Worm (Caenorhabditis elegans): ENCODE measurements around the gene prp-38.

Gene prp-38

DNA sequence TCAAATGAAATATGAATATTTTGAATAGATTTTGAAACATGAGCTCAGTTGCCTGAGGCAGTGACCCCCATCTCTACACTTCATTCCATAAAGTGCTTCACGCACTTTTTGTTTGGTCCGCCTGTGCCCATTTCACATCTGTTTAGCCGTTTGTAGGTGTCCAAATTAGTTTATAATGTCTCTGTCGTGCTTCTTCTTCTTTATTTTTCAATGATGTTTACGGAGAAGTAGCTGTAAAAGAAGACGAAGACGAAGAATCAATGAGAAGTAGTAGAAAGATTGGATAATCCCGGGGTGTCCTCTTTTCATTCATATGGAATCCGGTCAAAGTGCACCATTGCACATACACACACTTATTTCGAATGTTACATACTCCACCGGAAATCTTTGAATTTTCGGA is 33.6 kb upstream of the prp-38 start:
- TF ChIP-seq ama-1 (optimal IDR thresholded peaks at IDR 0.05), result no peak
- no peak for TF ChIP-seq ztf-11 (tag; optimal IDR thresholded peaks at IDR 0.05)
- no peak for TF ChIP-seq ceh-16 (tag; optimal IDR thresholded peaks at IDR 0.05)
- no peak for TF ChIP-seq skn-1 (tag; optimal IDR thresholded peaks at IDR 0.05)
- TF ChIP-seq sea-2 (GFP tag; optimal IDR thresholded peaks at IDR 0.05), result no peak
- TF ChIP-seq nhr-237 (tag; optimal IDR thresholded peaks at IDR 0.05), result no peak
- TF ChIP-seq elt-1 (tag; optimal IDR thresholded peaks at IDR 0.05), result no peak

DNA sequence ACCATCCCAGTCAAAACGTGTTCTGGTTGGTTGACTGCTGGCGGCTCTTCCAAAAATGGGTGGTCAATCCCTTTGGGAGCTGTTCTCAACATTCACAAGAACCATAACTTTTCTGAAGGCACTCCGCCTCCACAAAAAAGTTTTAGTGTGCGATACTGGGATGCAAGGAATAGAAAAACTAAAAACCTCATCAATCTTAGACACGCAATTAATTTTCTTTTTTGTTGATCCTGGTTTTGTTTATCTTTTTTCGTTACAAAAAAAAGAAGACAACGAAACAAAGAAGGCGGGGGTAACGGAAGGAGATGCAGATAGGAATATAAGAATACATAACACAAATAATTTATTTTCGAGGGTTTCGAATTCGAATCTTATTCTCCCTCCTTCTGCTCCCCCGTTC is 32.4 kb upstream of the prp-38 start:
- TF ChIP-seq hmg-11 (tag; optimal IDR thresholded peaks at IDR 0.05), result no peak
- no peak for TF ChIP-seq nhr-28 (tag; optimal IDR thresholded peaks at IDR 0.05)
- TF ChIP-seq ceh-9 (tag; optimal IDR thresholded peaks at IDR 0.05), result no peak
- no peak for TF ChIP-seq elt-1 (tag; optimal IDR thresholded peaks at IDR 0.05)
- TF ChIP-seq lin-39 (tag; optimal IDR thresholded peaks at IDR 0.05), result peak; percentile 39
- TF ChIP-seq nhr-76 (tag; optimal IDR thresholded peaks at IDR 0.05), result no peak

DNA sequence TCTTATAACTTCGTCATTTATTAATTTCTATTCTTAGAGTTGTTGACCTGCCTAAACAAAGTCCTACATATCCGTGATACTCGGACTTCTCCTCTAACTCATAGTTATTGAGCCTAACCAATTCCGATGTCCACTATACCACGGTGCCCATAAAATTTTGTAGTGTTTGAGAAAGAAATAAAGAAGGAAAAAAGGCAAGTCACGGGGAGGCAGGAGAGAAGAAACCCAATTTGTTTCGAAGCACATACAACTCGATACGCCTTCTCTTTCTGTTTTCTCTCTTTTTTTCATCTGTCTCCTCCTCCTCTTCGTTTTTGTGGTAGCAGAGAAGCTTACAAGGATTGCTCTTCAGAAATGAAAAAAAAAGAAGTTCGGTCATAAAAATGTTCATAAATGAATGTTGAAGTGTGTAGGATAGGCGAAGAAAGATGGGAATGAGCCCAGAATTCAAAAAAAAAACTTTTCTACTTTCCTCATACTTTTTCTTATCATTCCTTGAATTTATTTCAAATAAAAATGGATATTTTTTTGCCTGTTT is 28.9 kb upstream of the prp-38 start:
- TF ChIP-seq nhr-237 (tag; optimal IDR thresholded peaks at IDR 0.05) (no peak), nfya-1 (tag; optimal IDR thresholded peaks at IDR 0.05; ENCODE audit: insufficient read depth) (peak; percentile 11), pha-4 (tag; optimal IDR thresholded peaks at IDR 0.05) (no peak), lin-39 (tag; optimal IDR thresholded peaks at IDR 0.05) (no peak), eor-1 (tag; optimal IDR thresholded peaks at IDR 0.05) (no peak), fos-1 (tag; optimal IDR thresholded peaks at IDR 0.05) (no peak), pqm-1 (tag; optimal IDR thresholded peaks at IDR 0.05) (no peak), nhr-43 (tag; optimal IDR thresholded peaks at IDR 0.05; ENCODE audit: poor library complexity, severe bottlenecking) (no peak), nhr-25 (tag; optimal IDR thresholded peaks at IDR 0.05) (no peak), egl-5 (tag; optimal IDR thresholded peaks at IDR 0.05) (peak; percentile 53), elt-3 (tag; optimal IDR thresholded peaks at IDR 0.05) (no peak), nhr-12 (tag; optimal IDR thresholded peaks at IDR 0.05) (no peak)

DNA sequence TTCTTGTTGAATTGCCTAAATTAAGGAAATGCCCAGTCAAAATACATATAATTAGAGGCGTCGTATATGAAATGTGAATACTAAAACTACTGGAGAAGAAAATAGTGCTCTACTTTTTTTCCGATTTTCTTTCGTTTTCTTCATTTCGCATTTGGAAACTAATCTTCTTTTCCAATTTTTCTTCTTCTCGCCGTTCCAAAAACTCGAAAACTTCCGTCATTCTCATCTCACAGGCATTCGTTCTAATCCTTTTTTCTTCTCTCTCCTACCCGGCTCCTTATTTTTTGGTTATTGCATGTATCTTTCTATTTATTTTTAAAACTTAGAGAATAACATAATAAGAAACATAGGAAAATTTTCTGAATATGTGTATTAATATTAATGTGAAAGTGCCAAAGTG is 27.0 kb upstream of the prp-38 start:
- TF ChIP-seq tbx-2 (tag; optimal IDR thresholded peaks at IDR 0.05) (no peak), eor-1 (tag; optimal IDR thresholded peaks at IDR 0.05) (no peak), pha-4 (tag; optimal IDR thresholded peaks at IDR 0.05) (no peak), ceh-82 (tag; optimal IDR thresholded peaks at IDR 0.05) (no peak), fkh-2 (tag; optimal IDR thresholded peaks at IDR 0.05) (no peak), aly-2 (tag; optimal IDR thresholded peaks at IDR 0.05) (no peak)

DNA sequence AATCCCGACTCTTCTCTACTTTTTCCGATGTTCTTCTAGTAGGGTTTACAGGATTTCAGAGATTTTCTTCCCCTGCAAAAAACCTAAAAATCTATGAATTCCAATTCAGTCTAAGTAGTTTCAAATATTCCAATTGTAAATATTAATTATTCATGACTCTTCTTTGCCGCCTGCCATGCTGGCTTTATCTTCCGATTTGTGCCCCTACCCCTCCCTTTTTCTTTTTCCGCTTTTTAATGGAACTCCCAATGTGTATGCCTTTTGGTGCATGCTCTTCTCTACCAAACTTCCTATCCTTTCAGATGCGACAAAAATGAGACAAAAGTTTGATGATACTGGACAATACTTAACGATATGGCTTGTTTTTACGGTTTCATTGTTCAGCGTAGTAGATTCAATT is 18.9 kb upstream of the prp-38 start, which contains the start of gene nrx-1:
Gene nrx-1 (plus strand): TSS at position 301 of the 400 bp plus-strand sequence.
- no peak for TF ChIP-seq ceh-16 (tag; optimal IDR thresholded peaks at IDR 0.05)
- TF ChIP-seq R02D3.7 (tag; optimal IDR thresholded peaks at IDR 0.05), result no peak
- TF ChIP-seq elt-2 (tag; optimal IDR thresholded peaks at IDR 0.05), result no peak

DNA sequence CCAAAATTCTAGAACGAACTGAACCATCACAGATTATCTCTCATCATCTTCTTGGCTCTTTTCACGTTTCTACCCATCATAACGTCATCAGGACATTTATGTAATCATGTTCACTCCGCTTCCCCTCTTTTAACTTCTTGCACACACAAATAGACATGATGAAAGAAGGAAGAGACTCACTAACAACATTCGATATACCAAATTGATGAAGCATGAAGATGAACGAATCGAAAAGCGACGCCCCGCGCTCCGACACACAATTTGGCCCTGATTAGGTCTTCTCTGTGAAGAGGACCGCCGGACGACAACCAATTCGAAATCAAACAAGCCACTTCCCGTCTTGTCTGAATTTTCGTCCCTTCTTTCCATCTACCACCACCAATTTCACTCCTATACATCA is 12.7 kb upstream of the prp-38 start:
- TF ChIP-seq ceh-9 (tag; optimal IDR thresholded peaks at IDR 0.05), result no peak
- no peak for TF ChIP-seq nhr-43 (tag; optimal IDR thresholded peaks at IDR 0.05; ENCODE audit: poor library complexity, severe bottlenecking)
- TF ChIP-seq nhr-237 (tag; optimal IDR thresholded peaks at IDR 0.05), result no peak
- no peak for TF ChIP-seq elt-1 (tag; optimal IDR thresholded peaks at IDR 0.05)

DNA sequence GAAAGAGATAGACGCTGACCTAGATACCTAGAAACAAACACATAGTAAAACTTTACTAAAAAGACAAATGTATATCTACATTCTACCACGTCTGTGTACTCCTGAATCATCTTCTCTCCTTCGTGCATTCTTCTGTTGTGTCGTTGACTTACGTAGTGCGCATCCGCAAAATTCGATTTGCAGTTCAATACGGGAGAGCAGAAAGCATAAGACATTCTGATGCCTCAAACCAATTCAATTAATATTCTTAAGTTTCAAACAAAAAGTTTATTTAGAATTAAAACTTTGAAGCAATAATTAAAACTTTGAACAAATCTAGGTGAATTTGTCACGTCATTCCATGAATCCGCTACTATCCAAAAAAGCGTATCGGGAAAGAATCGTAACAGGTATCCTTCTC is 11.0 kb upstream of the prp-38 start:
- TF ChIP-seq nhr-76 (tag; optimal IDR thresholded peaks at IDR 0.05) (no peak), fkh-10 (GFP tag; optimal IDR thresholded peaks at IDR 0.05) (peak; percentile 25)

DNA sequence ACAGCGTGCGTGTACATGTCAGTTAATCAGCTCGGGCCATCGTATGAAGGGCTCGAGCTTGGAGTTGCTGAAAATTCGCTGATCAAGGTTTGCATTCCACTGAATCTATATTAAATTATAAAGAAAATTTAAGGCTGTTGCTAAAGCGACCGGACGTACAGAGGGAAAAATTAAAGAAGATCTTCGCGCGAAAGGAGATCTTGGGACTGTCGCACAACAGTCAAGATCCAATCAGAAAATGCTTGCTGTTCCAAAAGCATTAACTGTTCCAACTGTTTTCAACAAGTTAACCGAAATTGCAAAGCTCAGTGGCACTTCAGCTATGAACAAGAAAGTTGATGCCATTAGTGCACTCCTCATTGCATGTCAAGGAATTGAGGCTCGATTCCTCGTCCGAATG is 8.5 kb upstream of the prp-38 start:
- TF ChIP-seq elt-2 (tag; optimal IDR thresholded peaks at IDR 0.05), result no peak
- TF ChIP-seq jun-1 (tag; optimal IDR thresholded peaks at IDR 0.05), result no peak
- TF ChIP-seq nhr-23 (tag; optimal IDR thresholded peaks at IDR 0.05), result no peak
- no peak for TF ChIP-seq nhr-12 (tag; optimal IDR thresholded peaks at IDR 0.05)
- TF ChIP-seq mml-1 (tag; optimal IDR thresholded peaks at IDR 0.05), result no peak
- TF ChIP-seq fos-1 (tag; optimal IDR thresholded peaks at IDR 0.05), result no peak
- no peak for TF ChIP-seq zag-1 (tag; optimal IDR thresholded peaks at IDR 0.05)
- TF ChIP-seq elt-3 (tag; optimal IDR thresholded peaks at IDR 0.05), result no peak
- TF ChIP-seq lsy-12 (tag; optimal IDR thresholded peaks at IDR 0.05), result no peak
- no peak for TF ChIP-seq nhr-77 (tag; optimal IDR thresholded peaks at IDR 0.05)
- TF ChIP-seq lin-15B (tag; optimal IDR thresholded peaks at IDR 0.05), result no peak
- TF ChIP-seq skn-1 (tag; optimal IDR thresholded peaks at IDR 0.05), result no peak
- no peak for TF ChIP-seq nhr-11 (tag; optimal IDR thresholded peaks at IDR 0.05)
- no peak for TF ChIP-seq elt-1 (tag; optimal IDR thresholded peaks at IDR 0.05)
